Worm (Caenorhabditis elegans): ENCODE measurements around the gene C08F1.8.

DNA sequence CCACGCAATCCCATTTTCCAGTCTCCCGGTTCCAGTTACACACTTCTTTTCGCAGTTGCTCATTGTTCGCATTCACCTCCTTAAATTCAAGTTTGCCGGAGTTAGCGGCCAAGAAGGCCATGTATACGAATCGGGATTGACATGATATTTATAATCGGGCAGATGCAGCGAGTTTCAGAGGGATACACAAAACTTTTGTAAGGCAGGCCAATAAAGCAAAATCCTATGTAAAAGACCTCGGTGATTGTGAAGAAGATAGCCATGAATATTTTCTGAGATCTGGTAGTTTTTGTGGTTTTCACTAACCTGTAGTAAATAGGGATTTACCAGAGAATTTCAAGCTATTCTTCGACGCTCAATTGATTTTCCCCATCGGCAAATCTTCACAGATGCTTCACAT lies 41.4 kb downstream of the C08F1.8 start:
- TF ChIP-seq ref-1 (GFP tag; conservative IDR thresholded peaks at IDR 0.05) (no peak), T22C8.4 (GFP tag; IDR thresholded peaks at IDR 0.05) (no peak), ztf-29 (GFP tag; IDR thresholded peaks at IDR 0.05) (no peak), tab-1 (GFP tag; IDR thresholded peaks at IDR 0.05) (no peak), flt-1 (GFP tag; IDR thresholded peaks at IDR 0.05) (no peak)
